Fruit fly (Drosophila melanogaster): ENCODE data around the gene GckIII.

GckIII gene

DNA sequence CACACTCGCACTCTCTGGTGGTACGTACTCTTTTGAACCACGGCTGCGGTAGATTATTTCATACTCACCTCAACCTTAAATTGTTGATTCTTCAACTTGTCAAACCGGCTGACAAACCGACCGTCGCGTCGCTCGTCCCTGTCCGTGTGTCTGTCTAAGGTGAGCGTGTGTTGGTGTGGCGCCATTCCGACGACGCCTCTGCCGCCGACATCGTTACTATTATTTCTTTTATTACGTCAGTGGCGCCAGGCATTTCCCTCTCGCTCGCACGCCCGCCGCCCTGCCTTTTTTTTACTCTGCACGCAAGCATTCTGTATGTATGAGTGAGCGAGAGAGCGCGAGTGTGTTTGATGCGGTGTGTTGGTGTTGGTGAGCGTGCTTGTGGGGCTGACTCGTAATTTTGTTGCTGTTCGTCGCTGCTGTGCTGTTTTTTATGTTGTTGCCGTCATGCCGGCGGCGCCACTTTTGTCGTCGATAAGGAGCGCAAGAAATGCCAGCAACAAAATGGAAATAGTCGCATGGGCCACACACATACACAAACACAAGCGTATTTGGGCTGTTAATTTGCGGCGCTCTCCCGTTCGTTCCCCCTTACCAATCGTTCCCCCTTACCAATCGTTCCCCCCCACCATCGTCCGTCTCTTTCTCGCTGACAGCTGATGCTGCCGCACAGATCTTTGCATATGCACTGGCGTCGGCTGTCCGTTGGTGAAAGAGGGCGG lies 29.0 kb upstream of the GckIII start (continued):
- TF ChIP-seq CG43689 (GFP tag; IDR thresholded peaks at IDR 0.05) (no peak), CG8944 (GFP tag; optimal IDR thresholded peaks at IDR 0.05) (no peak), CG2116 (GFP tag; optimal IDR thresholded peaks at IDR 0.05) (peak; percentile 14), Bgb (GFP tag; IDR thresholded peaks at IDR 0.05; ENCODE audit: partially characterized antibody) (peak; percentile 15; the same call in 1 of the 2 replicates), sug (tag; optimal IDR thresholded peaks at IDR 0.05) (peak; percentile 87), slbo (GFP tag; IDR thresholded peaks at IDR 0.05) (peak; percentile 13; the same call in 1 of the 2 replicates), Mad (GFP tag; optimal IDR thresholded peaks at IDR 0.05) (no peak), Doc2 (GFP tag; IDR thresholded peaks at IDR 0.05) (no peak), kni (GFP tag; optimal IDR thresholded peaks at IDR 0.05) (peak; percentile 99), ken (GFP tag; IDR thresholded peaks at IDR 0.05) (0 out of 3 replicates have a peak, but pooled peaks have one; percentile 4), CG7987 (GFP tag; optimal IDR thresholded peaks at IDR 0.05) (peak; percentile 34), corto (GFP tag; optimal IDR thresholded peaks at IDR 0.05) (no peak), E2f1 (GFP tag; IDR thresholded peaks at IDR 0.05) (peak; percentile 15; the same call in 1 of the 2 replicates), CG5180 (GFP tag; optimal IDR thresholded peaks at IDR 0.05) (peak; percentile 85), kay (GFP tag; optimal IDR thresholded peaks at IDR 0.05) (peak; percentile 58), nmo (GFP tag; optimal IDR thresholded peaks at IDR 0.05) (peak; percentile 51), CG8765 (GFP tag; IDR thresholded peaks at IDR 0.05) (0 out of 2 replicates have a peak, but pooled peaks have one; percentile 56), CG4404 (GFP tag; IDR thresholded peaks at IDR 0.05) (no peak), ap (GFP tag; IDR thresholded peaks at IDR 0.05) (no peak), Side (GFP tag; optimal IDR thresholded peaks at IDR 0.05) (peak; percentile 50), HLH4C (GFP tag; IDR thresholded peaks at IDR 0.05; ENCODE audit: partially characterized antibody) (0 out of 3 replicates have a peak, but pooled peaks have one; percentile 32), Dip3 (GFP tag; optimal IDR thresholded peaks at IDR 0.05) (peak; percentile 18), Ptx1 (GFP tag; IDR thresholded peaks at IDR 0.05) (no peak), CG3838 (GFP tag; optimal IDR thresholded peaks at IDR 0.05) (no peak), dmrt99B (tag; optimal IDR thresholded peaks at IDR 0.05) (peak; percentile 15), Jarid2 (GFP tag; optimal IDR thresholded peaks at IDR 0.05) (peak; percentile 15), CG5953 (GFP tag; IDR thresholded peaks at IDR 0.05) (0 out of 2 replicates have a peak, but pooled peaks have one; percentile 6), gem (tag; optimal IDR thresholded peaks at IDR 0.05) (no peak), ac (GFP tag; optimal IDR thresholded peaks at IDR 0.05) (no peak), CG9727 (GFP tag; optimal IDR thresholded peaks at IDR 0.05) (peak; percentile 24), CG1832 (GFP tag; optimal IDR thresholded peaks at IDR 0.05) (peak; percentile 92), Usf (GFP tag; optimal IDR thresholded peaks at IDR 0.05) (no peak), hkb (optimal IDR thresholded peaks at IDR 0.05) (no peak), hkb (GFP tag; IDR thresholded peaks at IDR 0.05) (peak; percentile 29; the same call in 1 of the 2 replicates), D19B (GFP tag; optimal IDR thresholded peaks at IDR 0.05) (no peak), Drgx (GFP tag; IDR thresholded peaks at IDR 0.05) (peak; percentile 51), CG42726 (GFP tag; IDR thresholded peaks at IDR 0.05; ENCODE audit: partially characterized antibody) (0 out of 2 replicates have a peak, but pooled peaks have one; percentile 18), CG14667 (GFP tag; IDR thresholded peaks at IDR 0.05) (0 out of 2 replicates have a peak, but pooled peaks have one; percentile 6), ranshi (GFP tag; IDR thresholded peaks at IDR 0.05) (no peak), CG2875 (GFP tag; optimal IDR thresholded peaks at IDR 0.05) (no peak), C15 (GFP tag; IDR thresholded peaks at IDR 0.05) (no peak), ase (GFP tag; IDR thresholded peaks at IDR 0.05) (no peak; the same call in 2 of the 3 replicates), Atf6 (GFP tag; IDR thresholded peaks at IDR 0.05) (peak; percentile 50), Gsc (GFP tag; IDR thresholded peaks at IDR 0.05) (no peak), da (GFP tag; optimal IDR thresholded peaks at IDR 0.05) (no peak), CG2120 (GFP tag; optimal IDR thresholded peaks at IDR 0.05) (peak; percentile 15), CG12155 (GFP tag; optimal IDR thresholded peaks at IDR 0.05) (no peak), CG10979 (tag; optimal IDR thresholded peaks at IDR 0.05) (no peak), CG12299 (tag; optimal IDR thresholded peaks at IDR 0.05) (peak; percentile 45)
